Worm (Caenorhabditis elegans) whole organism, L1 larva: ENCODE results near the gene F22B7.9.

Experiments used
- dsc-1 ChIP-seq: sonication (generic microtip); optimal IDR thresholded peaks from 2 replicates; lab custom pipeline; 2016; ENCODE audit warnings: mild to moderate bottlenecking, missing genetic modification characterization, missing compliant biosample characterization
- mdl-1 ChIP-seq, 2 experiments: fragments of 150-350 bp; optimal IDR thresholded peaks; 2 replicates each; lab custom pipeline; 2014 to 2017; ENCODE audit warnings: missing biosample characterization in 2 of 2, missing genetic modification characterization in 2 of 2, inconsistent platforms in 1 of 2
- nhr-28 ChIP-seq: fragments of 150-350 bp; optimal IDR thresholded peaks from 2 replicates; lab custom pipeline; 2014; ENCODE audit warnings: missing biosample characterization, missing genetic modification characterization
- snpc-4 ChIP-seq: fragments of 150-350 bp; optimal IDR thresholded peaks from 2 replicates; lab custom pipeline; 2014; ENCODE audit warnings: missing biosample characterization, missing genetic modification characterization

DNA sequence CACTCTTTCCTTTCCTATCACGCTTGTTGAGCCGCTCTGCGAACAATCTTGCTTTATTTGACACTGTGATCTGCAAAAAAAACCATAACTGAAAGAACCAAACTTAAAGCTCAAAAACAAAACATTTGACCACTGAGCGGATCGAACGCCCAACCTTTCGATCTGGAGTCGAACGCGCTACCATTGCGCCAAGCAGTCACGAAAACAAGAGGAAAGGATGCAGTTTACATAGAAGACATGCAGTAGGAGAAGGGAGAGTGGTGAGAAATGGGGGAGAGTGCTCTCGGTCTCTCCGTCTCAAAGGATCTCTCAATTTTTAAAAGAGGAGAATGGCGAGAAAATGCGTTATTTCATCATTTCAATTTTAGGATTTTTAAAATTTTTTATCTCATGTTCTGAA, 24.6 kb upstream of the F22B7.9 start:
- TF ChIP-seq dsc-1 (peak; percentile 75), snpc-4 (tag; lab: Kevin White, UChicago) (peak; percentile 8), mdl-1 (tag; optimal IDR thresholded peaks at IDR 0.05; lab: Kevin White, UChicago) (peak in 1 of 2 experiments; percentile 60), nhr-28 (no peak)
